Fruit fly (Drosophila melanogaster) whole organism, embryonic: ENCODE results near the gene Rab19.

ENCODE experiments used
- Bgb ChIP-seq: fragments of 200-800 bp; sonication (Bioruptor generic); IDR thresholded peaks from 2 replicates; pipeline ENCODE4 v1.3.6; 2022; ENCODE audit warnings: missing biosample characterization, missing genetic modification characterization; ENCODE audit not compliant: partially characterized antibody
- Blimp-1 ChIP-seq: fragments of 200-800 bp; sonication (Bioruptor generic); optimal IDR thresholded peaks from 3 replicates; lab custom pipeline; 2018; ENCODE audit warnings: missing biosample characterization, missing genetic modification characterization, mild to moderate bottlenecking, moderate library complexity, missing genetic modification reagents
- Bteb2 ChIP-seq: fragments of 200-800 bp; sonication (Bioruptor generic); optimal IDR thresholded peaks from 2 replicates; lab custom pipeline; 2016; ENCODE audit warnings: missing biosample characterization, missing genetic modification characterization
- CG11085 ChIP-seq: fragments of 200-800 bp; sonication (Bioruptor generic); IDR thresholded peaks from 2 replicates; pipeline ENCODE4 v1.3.6; 2022; ENCODE audit warnings: missing biosample characterization, missing genetic modification characterization
- CG12391 ChIP-seq: fragments of 200-800 bp; sonication (Bioruptor generic); optimal IDR thresholded peaks from 3 replicates; lab custom pipeline; 2018; ENCODE audit warnings: missing biosample characterization, mild to moderate bottlenecking, missing genetic modification characterization, moderate library complexity
- CG12744 ChIP-seq: fragments of 200-800 bp; sonication (Bioruptor generic); optimal IDR thresholded peaks from 2 replicates; lab custom pipeline; 2016; ENCODE audit warnings: missing biosample characterization, missing genetic modification characterization
- CG14667 ChIP-seq: fragments of 200-800 bp; sonication (Bioruptor generic); IDR thresholded peaks from 2 replicates; pipeline ENCODE4 v1.3.6; 2022; ENCODE audit warnings: missing biosample characterization, missing genetic modification characterization
- CG14860 ChIP-seq: fragments of 200-800 bp; sonication (Bioruptor generic); IDR thresholded peaks from 3 replicates; pipeline ENCODE4 v1.3.6; 2022; ENCODE audit warnings: missing biosample characterization, missing genetic modification characterization; ENCODE audit not compliant: partially characterized antibody
- CG15601 ChIP-seq: fragments of 200-800 bp; sonication (Bioruptor generic); optimal IDR thresholded peaks from 3 replicates; lab custom pipeline; 2019; ENCODE audit warnings: missing biosample characterization, mild to moderate bottlenecking, missing genetic modification characterization, moderate library complexity
- CG17361 ChIP-seq: fragments of 200-800 bp; sonication (Bioruptor generic); IDR thresholded peaks from 3 replicates; pipeline ENCODE4 v1.3.6; 2022; ENCODE audit warnings: missing biosample characterization, missing genetic modification characterization
- CG2120 ChIP-seq: fragments of 200-800 bp; sonication (Bioruptor generic); optimal IDR thresholded peaks from 3 replicates; lab custom pipeline; 2016; ENCODE audit warnings: missing biosample characterization, missing genetic modification characterization
- CG2712 ChIP-seq: fragments of 200-800 bp; optimal IDR thresholded peaks from 3 replicates; lab custom pipeline; 2019; ENCODE audit warnings: missing biosample characterization, mild to moderate bottlenecking, missing genetic modification characterization, moderate library complexity
- CG31224 ChIP-seq: fragments of 200-800 bp; sonication (Bioruptor generic); IDR thresholded peaks from 2 replicates; pipeline ENCODE4 v1.3.6; 2022; ENCODE audit warnings: missing biosample characterization, missing genetic modification characterization
- CG34224 ChIP-seq: fragments of 200-800 bp; sonication (Bioruptor generic); IDR thresholded peaks from 3 replicates; pipeline ENCODE4 v1.3.6; 2022; ENCODE audit warnings: missing biosample characterization, missing genetic modification characterization; ENCODE audit not compliant: partially characterized antibody
- CG43689 ChIP-seq: fragments of 200-800 bp; sonication (Bioruptor generic); IDR thresholded peaks from 2 replicates; pipeline ENCODE4 v1.3.6; 2022; ENCODE audit warnings: missing biosample characterization, missing genetic modification characterization
- CG7357 ChIP-seq: fragments of 200-800 bp; sonication (Bioruptor generic); IDR thresholded peaks from 3 replicates; pipeline ENCODE4 v1.3.6; 2022; ENCODE audit warnings: missing biosample characterization, missing genetic modification characterization
- CG7963 ChIP-seq: fragments of 200-800 bp; sonication (Bioruptor generic); IDR thresholded peaks from 3 replicates; pipeline ENCODE4 v1.3.6; 2022; ENCODE audit warnings: missing biosample characterization, missing genetic modification characterization; ENCODE audit not compliant: partially characterized antibody
- CG8944 ChIP-seq: fragments of 200-800 bp; sonication (Bioruptor generic); optimal IDR thresholded peaks from 3 replicates; lab custom pipeline; 2016; ENCODE audit warnings: missing biosample characterization, missing genetic modification characterization
- Dip3 ChIP-seq: fragments of 200-800 bp; sonication (Bioruptor generic); optimal IDR thresholded peaks from 3 replicates; lab custom pipeline; 2016; ENCODE audit warnings: missing biosample characterization, missing genetic modification characterization
- E2f2 ChIP-seq: fragments of 200-800 bp; sonication (Bioruptor generic); IDR thresholded peaks from 2 replicates; pipeline ENCODE4 v1.3.6; 2022; ENCODE audit warnings: missing biosample characterization, missing genetic modification characterization
- Gsc ChIP-seq: fragments of 200-800 bp; sonication (Bioruptor generic); IDR thresholded peaks from 2 replicates; pipeline ENCODE4 v1.3.6; 2022; ENCODE audit warnings: missing biosample characterization, missing genetic modification characterization
- HLH54F ChIP-seq: fragments of 200-800 bp; sonication (Bioruptor generic); optimal IDR thresholded peaks from 3 replicates; lab custom pipeline; 2016; ENCODE audit warnings: missing biosample characterization, missing genetic modification characterization
- Lpt ChIP-seq: fragments of >200 bp; optimal IDR thresholded peaks from 2 replicates; lab custom pipeline; 2018; ENCODE audit warnings: missing biosample characterization, missing genetic modification characterization
- MBD-R2 ChIP-seq: fragments of 200-800 bp; sonication (Bioruptor generic); IDR thresholded peaks from 2 replicates; pipeline ENCODE4 v1.3.6; 2022; ENCODE audit warnings: missing biosample characterization, missing genetic modification characterization
- Max ChIP-seq: fragments of 200-800 bp; sonication (Bioruptor generic); optimal IDR thresholded peaks from 2 replicates; lab custom pipeline; 2016; ENCODE audit warnings: missing biosample characterization, mild to moderate bottlenecking, missing genetic modification characterization
- Med ChIP-seq: fragments of 200-800 bp; sonication (Bioruptor generic); peaks from one replicate; lab custom pipeline; 2016; ENCODE audit warnings: missing biosample characterization, missing genetic modification characterization, mild to moderate bottlenecking, inconsistent platforms, moderate library complexity
- Myb ChIP-seq: fragments of 200-800 bp; sonication (Bioruptor generic); optimal IDR thresholded peaks from 2 replicates; lab custom pipeline; 2016; ENCODE audit warnings: missing biosample characterization, missing genetic modification characterization
- Pdp1 ChIP-seq, 2 experiments: fragments of 200-800 bp; sonication (Bioruptor generic); optimal IDR thresholded peaks; 3 replicates each; lab custom pipeline; 2016; ENCODE audit warnings: missing biosample characterization in 2 of 2, missing genetic modification characterization in 2 of 2, mild to moderate bottlenecking in 1 of 2, moderate library complexity in 1 of 2
- Vsx1 ChIP-seq: fragments of 200-800 bp; sonication (Bioruptor generic); optimal IDR thresholded peaks from 2 replicates; lab custom pipeline; 2017; ENCODE audit warnings: missing biosample characterization, mild to moderate bottlenecking, missing genetic modification characterization, missing genetic modification reagents
- abd-A ChIP-seq: fragments of 200-800 bp; sonication (Bioruptor generic); optimal IDR thresholded peaks from 3 replicates; lab custom pipeline; 2019; ENCODE audit warnings: missing biosample characterization, mild to moderate bottlenecking, missing genetic modification characterization, moderate library complexity
- ac ChIP-seq: fragments of 200-800 bp; sonication (Bioruptor generic); optimal IDR thresholded peaks from 3 replicates; lab custom pipeline; 2017; ENCODE audit warnings: missing biosample characterization, mild to moderate bottlenecking, missing genetic modification characterization
- amos ChIP-seq: fragments of 200-800 bp; sonication (Bioruptor generic); IDR thresholded peaks from 2 replicates; pipeline ENCODE4 v1.3.6; 2022; ENCODE audit warnings: missing biosample characterization, missing genetic modification characterization; ENCODE audit not compliant: partially characterized antibody
- chm ChIP-seq: fragments of 200-800 bp; sonication (Bioruptor generic); IDR thresholded peaks from 2 replicates; pipeline ENCODE4 v1.3.6; 2022; ENCODE audit warnings: missing biosample characterization, missing genetic modification characterization
- crp ChIP-seq, 2 experiments: fragments of 200-800 bp; sonication (Bioruptor generic); optimal IDR thresholded peaks; 2 replicates in 1 of 2; 3 replicates in 1 of 2; lab custom pipeline; 2017; ENCODE audit warnings: missing biosample characterization in 2 of 2, missing genetic modification characterization in 2 of 2, mild to moderate bottlenecking in 1 of 2, moderate library complexity in 1 of 2
- grau ChIP-seq: fragments of 200-800 bp; optimal IDR thresholded peaks from 3 replicates; lab custom pipeline; 2019; ENCODE audit warnings: missing biosample characterization, mild to moderate bottlenecking, missing genetic modification characterization, moderate library complexity
- gsb-n ChIP-seq: fragments of 200-800 bp; sonication (Bioruptor generic); optimal IDR thresholded peaks from 3 replicates; lab custom pipeline; 2018; ENCODE audit warnings: missing biosample characterization, mild to moderate bottlenecking, missing genetic modification characterization
- jing ChIP-seq: fragments of 200-800 bp; sonication (Bioruptor generic); optimal IDR thresholded peaks from 2 replicates; lab custom pipeline; 2018; ENCODE audit warnings: missing biosample characterization, mild to moderate bottlenecking, missing genetic modification characterization
- knrl ChIP-seq: fragments of 200-800 bp; sonication (Bioruptor generic); IDR thresholded peaks from 3 replicates; pipeline ENCODE4 v1.3.6; 2022; ENCODE audit warnings: missing biosample characterization, missing genetic modification characterization; ENCODE audit not compliant: partially characterized antibody
- mld ChIP-seq: fragments of 200-800 bp; sonication (Bioruptor generic); IDR thresholded peaks from 3 replicates; pipeline ENCODE4 v1.3.6; 2022; ENCODE audit warnings: missing biosample characterization, missing genetic modification characterization; ENCODE audit not compliant: partially characterized antibody
- nerfin-2 ChIP-seq: fragments of 200-800 bp; sonication (Bioruptor generic); IDR thresholded peaks from 2 replicates; pipeline ENCODE4 v1.3.6; 2022; ENCODE audit warnings: missing biosample characterization, missing genetic modification characterization; ENCODE audit not compliant: partially characterized antibody
- nmo ChIP-seq: fragments of 200-800 bp; sonication (Bioruptor generic); optimal IDR thresholded peaks from 2 replicates; lab custom pipeline; 2018; ENCODE audit warnings: missing biosample characterization, mild to moderate bottlenecking, missing genetic modification characterization, moderate library complexity
- phol ChIP-seq: fragments of 200-800 bp; sonication (Bioruptor generic); optimal IDR thresholded peaks from 3 replicates; lab custom pipeline; 2018; ENCODE audit warnings: missing biosample characterization, mild to moderate bottlenecking, missing genetic modification characterization, moderate library complexity
- pros ChIP-seq: fragments of 200-800 bp; sonication (Bioruptor generic); optimal IDR thresholded peaks from 3 replicates; lab custom pipeline; 2019; ENCODE audit warnings: missing biosample characterization, mild to moderate bottlenecking, missing genetic modification characterization, moderate library complexity
- sens ChIP-seq: fragments of 200-800 bp; sonication (Bioruptor generic); peaks from one replicate; lab custom pipeline; 2016; ENCODE audit warnings: missing biosample characterization, missing genetic modification characterization
- tll ChIP-seq, 2 experiments: fragments of 200-800 bp in 1 of 2; fragments of >200 bp in 1 of 2; sonication (Bioruptor generic) in 1 of 2; optimal IDR thresholded peaks; 2 replicates each; lab custom pipeline; 2017 to 2019; ENCODE audit warnings: missing biosample characterization in 2 of 2, missing genetic modification characterization in 2 of 2, mild to moderate bottlenecking in 1 of 2, moderate library complexity in 1 of 2
- tna ChIP-seq: fragments of 200-800 bp; sonication (Bioruptor generic); IDR thresholded peaks from 2 replicates; pipeline ENCODE4 v1.3.6; 2022; ENCODE audit warnings: missing biosample characterization, missing genetic modification characterization; ENCODE audit not compliant: partially characterized antibody
- toy ChIP-seq: fragments of 200-800 bp; sonication (Bioruptor generic); IDR thresholded peaks from 2 replicates; pipeline ENCODE4 v1.3.6; 2022; ENCODE audit warnings: missing biosample characterization, missing genetic modification characterization
- zen ChIP-seq: fragments of 200-800 bp; sonication (Bioruptor generic); optimal IDR thresholded peaks from 3 replicates; lab custom pipeline; 2018; ENCODE audit warnings: missing biosample characterization, mild to moderate bottlenecking, missing genetic modification characterization, moderate library complexity
- zen2 ChIP-seq: fragments of 200-800 bp; sonication (Bioruptor generic); IDR thresholded peaks from 3 replicates; pipeline ENCODE4 v1.3.6; 2022; ENCODE audit warnings: missing biosample characterization, missing genetic modification characterization; ENCODE audit not compliant: partially characterized antibody

Rab19 gene

dm6 chr3L:8296941-8297340, at the start of gene Rab19 (continued):
- TF ChIP-seq jing (GFP tag; lab: Kevin White, UChicago), result no peak
- peak; percentile 5 for TF ChIP-seq abd-A (tag; lab: Kevin White, UChicago)
- no peak for TF ChIP-seq Dip3 (GFP tag; lab: Kevin White, UChicago)
- peak; percentile 91 for TF ChIP-seq zen2 (GFP tag; lab: Robert Waterston, UW)
- peak; percentile 20 for TF ChIP-seq CG2712
- no peak for TF ChIP-seq CG11085
- TF ChIP-seq amos, result peak; percentile 79
- TF ChIP-seq chm (GFP tag; lab: Robert Waterston, UW), result no peak
- no peak for TF ChIP-seq Max (GFP tag; lab: Kevin White, UChicago)
- TF ChIP-seq Lpt (GFP tag; lab: Kevin White, UChicago), result no peak
- TF ChIP-seq nerfin-2 (GFP tag; lab: Robert Waterston, UW), result peak; percentile 76
- peak; percentile 89 for TF ChIP-seq tna (GFP tag; lab: Robert Waterston, UW)
- no peak for TF ChIP-seq CG17361 (GFP tag; lab: Robert Waterston, UW)
- peak; percentile 78; the same call in 2 of the 3 replicates for TF ChIP-seq mld (GFP tag; lab: Robert Waterston, UW)
- TF ChIP-seq Myb (GFP tag; lab: Kevin White, UChicago), result peak; percentile 85
- TF ChIP-seq Bteb2, result no peak
- TF ChIP-seq Vsx1 (GFP tag; lab: Kevin White, UChicago), result peak; percentile 12
- TF ChIP-seq knrl (GFP tag; lab: Robert Waterston, UW), result peak; percentile 87
- TF ChIP-seq nmo, result peak; percentile 19
- TF ChIP-seq HLH54F (GFP tag; lab: Kevin White, UChicago), result no peak
- TF ChIP-seq CG2120 (GFP tag; lab: Kevin White, UChicago), result no peak
- TF ChIP-seq CG34224 (GFP tag; lab: Robert Waterston, UW), result peak; percentile 95
- peak; percentile 81 for TF ChIP-seq Bgb
- peak; percentile 16 for TF ChIP-seq zen (tag; lab: Kevin White, UChicago)
- TF ChIP-seq CG15601 (tag; lab: Kevin White, UChicago), result peak; percentile 48
- peak; percentile 24 to 89 for TF ChIP-seq crp (GFP tag; optimal IDR thresholded peaks at IDR 0.05; lab: Kevin White, UChicago)
- peak; percentile 25 for TF ChIP-seq phol (tag; lab: Kevin White, UChicago)
- TF ChIP-seq CG7963 (GFP tag; lab: Robert Waterston, UW), result peak; percentile 65; the same call in 2 of the 3 replicates
- no peak for TF ChIP-seq Gsc (GFP tag; lab: Robert Waterston, UW)
- no peak for TF ChIP-seq Pdp1 (GFP tag; optimal IDR thresholded peaks at IDR 0.05; lab: Kevin White, UChicago)
- peak; percentile 59; the same call in 1 of the 2 replicates for TF ChIP-seq MBD-R2 (GFP tag; lab: Robert Waterston, UW)
- peak; percentile 85 for TF ChIP-seq Blimp-1 (GFP tag; lab: Kevin White, UChicago)
- no peak for TF ChIP-seq CG8944 (GFP tag; lab: Kevin White, UChicago)
- TF ChIP-seq Med (GFP tag; lab: Kevin White, UChicago), result peak; percentile 69
- TF ChIP-seq pros (GFP tag; lab: Kevin White, UChicago), result no peak
- TF ChIP-seq CG14667 (GFP tag; lab: Robert Waterston, UW), result no peak
- peak; percentile 77 for TF ChIP-seq gsb-n
- peak; percentile 3 for TF ChIP-seq CG12391 (tag; lab: Kevin White, UChicago)
- TF ChIP-seq CG31224 (GFP tag; lab: Robert Waterston, UW), result no peak
- no peak for TF ChIP-seq ac (GFP tag; lab: Kevin White, UChicago)
- TF ChIP-seq CG14860 (GFP tag; lab: Robert Waterston, UW), result peak; percentile 86
- TF ChIP-seq E2f2 (GFP tag; lab: Robert Waterston, UW), result peak; percentile 48; the same call in 1 of the 2 replicates
- no peak for TF ChIP-seq toy (GFP tag; lab: Robert Waterston, UW)
- TF ChIP-seq sens (GFP tag; lab: Kevin White, UChicago), result peak; percentile 29
- TF ChIP-seq tll (GFP tag; optimal IDR thresholded peaks at IDR 0.05; lab: Kevin White, UChicago), result peak in 1 of 2 experiments; percentile 18
- TF ChIP-seq grau (tag; lab: Kevin White, UChicago), result no peak
- no peak for TF ChIP-seq CG7357
- TF ChIP-seq CG12744 (GFP tag; lab: Kevin White, UChicago), result no peak
- TF ChIP-seq CG43689, result no peak
